Fruit fly (Drosophila melanogaster) whole organism, embryonic: Measurements from ENCODE around the gene CG46465.
A peak's percentile ranks its signal among the peaks of the same experiment; 100 is the strongest.

ENCODE experiments used
- Asciz ChIP-seq: fragments of 200-800 bp; sonication (Bioruptor generic); optimal IDR thresholded peaks from 2 replicates; lab custom pipeline; 2017; ENCODE audit warnings: missing biosample characterization, mild to moderate bottlenecking, missing genetic modification characterization, missing genetic modification reagents
- Atf6 ChIP-seq: fragments of 200-800 bp; sonication (Bioruptor generic); IDR thresholded peaks from 2 replicates; pipeline ENCODE4 v1.3.6; 2022; ENCODE audit warnings: missing biosample characterization, missing genetic modification characterization
- CG10565 ChIP-seq: fragments of 200-800 bp; sonication (Bioruptor generic); optimal IDR thresholded peaks from 3 replicates; lab custom pipeline; 2016; ENCODE audit warnings: missing biosample characterization, mild to moderate bottlenecking, missing genetic modification characterization
- CG12659 ChIP-seq: fragments of 200-800 bp; sonication (Bioruptor generic); optimal IDR thresholded peaks from 3 replicates; lab custom pipeline; 2017; ENCODE audit warnings: mild to moderate bottlenecking, missing biosample characterization, missing genetic modification reagents, missing genetic modification characterization
- CG13287 ChIP-seq: fragments of 200-800 bp; sonication (Bioruptor generic); IDR thresholded peaks from 2 replicates; pipeline ENCODE4 v1.3.6; 2022; ENCODE audit warnings: missing biosample characterization, missing genetic modification characterization; ENCODE audit not compliant: partially characterized antibody
- CG13894 ChIP-seq: fragments of 200-800 bp; sonication (Bioruptor generic); optimal IDR thresholded peaks from 3 replicates; lab custom pipeline; 2018; ENCODE audit warnings: missing biosample characterization, mild to moderate bottlenecking, missing genetic modification characterization, moderate library complexity
- CG14050 ChIP-seq: fragments of 200-800 bp; sonication (Bioruptor generic); IDR thresholded peaks from 3 replicates; pipeline ENCODE4 v1.3.6; 2022; ENCODE audit warnings: missing biosample characterization, missing genetic modification characterization
- CG14860 ChIP-seq: fragments of 200-800 bp; sonication (Bioruptor generic); IDR thresholded peaks from 3 replicates; pipeline ENCODE4 v1.3.6; 2022; ENCODE audit warnings: missing biosample characterization, missing genetic modification characterization; ENCODE audit not compliant: partially characterized antibody
- CG18262 ChIP-seq: fragments of 200-800 bp; optimal IDR thresholded peaks from 3 replicates; lab custom pipeline; 2019; ENCODE audit warnings: missing biosample characterization, mild to moderate bottlenecking, missing genetic modification characterization, moderate library complexity
- CG31224 ChIP-seq: fragments of 200-800 bp; sonication (Bioruptor generic); IDR thresholded peaks from 2 replicates; pipeline ENCODE4 v1.3.6; 2022; ENCODE audit warnings: missing biosample characterization, missing genetic modification characterization
- CG34422 ChIP-seq: fragments of 200-800 bp; sonication (Bioruptor generic); IDR thresholded peaks from 3 replicates; pipeline ENCODE4 v1.3.6; 2022; ENCODE audit warnings: missing biosample characterization, missing genetic modification characterization
- CG4820 ChIP-seq: fragments of 200-800 bp; sonication (Bioruptor generic); optimal IDR thresholded peaks from 3 replicates; lab custom pipeline; 2016; ENCODE audit warnings: missing biosample characterization, missing genetic modification characterization
- CG5180 ChIP-seq: fragments of 200-800 bp; sonication (Bioruptor generic); optimal IDR thresholded peaks from 3 replicates; lab custom pipeline; 2017; ENCODE audit warnings: missing biosample characterization, missing genetic modification characterization, mild to moderate bottlenecking, moderate library complexity, missing genetic modification reagents
- CG6254 ChIP-seq: fragments of 200-800 bp; sonication (Bioruptor generic); optimal IDR thresholded peaks from 3 replicates; lab custom pipeline; 2017; ENCODE audit warnings: mild to moderate bottlenecking, missing biosample characterization, missing genetic modification reagents, missing genetic modification characterization
- CG7271 ChIP-seq: fragments of 200-800 bp; sonication (Bioruptor generic); optimal IDR thresholded peaks from 2 replicates; lab custom pipeline; 2018; ENCODE audit warnings: missing biosample characterization, mild to moderate bottlenecking, missing genetic modification characterization, moderate library complexity
- CG7839 ChIP-seq: fragments of 200-800 bp; sonication (Bioruptor generic); optimal IDR thresholded peaks from 3 replicates; lab custom pipeline; 2018; ENCODE audit warnings: missing biosample characterization, mild to moderate bottlenecking, missing genetic modification characterization, moderate library complexity
- CG8388 ChIP-seq: fragments of 200-800 bp; sonication (Bioruptor generic); optimal IDR thresholded peaks from 2 replicates; lab custom pipeline; 2019; ENCODE audit warnings: missing biosample characterization, mild to moderate bottlenecking, missing genetic modification characterization, moderate library complexity
- CG9727 ChIP-seq: fragments of 200-800 bp; sonication (Bioruptor generic); optimal IDR thresholded peaks from 3 replicates; lab custom pipeline; 2017; ENCODE audit warnings: missing biosample characterization, mild to moderate bottlenecking, missing genetic modification characterization
- Dad ChIP-seq: fragments of 200-800 bp; sonication (Bioruptor generic); optimal IDR thresholded peaks from 3 replicates; lab custom pipeline; 2016; ENCODE audit warnings: missing biosample characterization, missing genetic modification characterization
- Drgx ChIP-seq: fragments of 200-800 bp; sonication (Bioruptor generic); IDR thresholded peaks from 2 replicates; pipeline ENCODE4 v1.3.6; 2022; ENCODE audit warnings: missing biosample characterization, missing genetic modification characterization
- Hey ChIP-seq: fragments of 200-800 bp; sonication (Bioruptor generic); optimal IDR thresholded peaks from 3 replicates; lab custom pipeline; 2018; ENCODE audit warnings: missing biosample characterization, mild to moderate bottlenecking, missing genetic modification characterization
- HmgD ChIP-seq: fragments of 200-800 bp; sonication (Bioruptor generic); optimal IDR thresholded peaks from 3 replicates; lab custom pipeline; 2016; ENCODE audit warnings: missing biosample characterization, missing genetic modification characterization
- Hr39 ChIP-seq: fragments of >200 bp; optimal IDR thresholded peaks from 2 replicates; lab custom pipeline; 2017
- MBD-R2 ChIP-seq: fragments of 200-800 bp; sonication (Bioruptor generic); IDR thresholded peaks from 2 replicates; pipeline ENCODE4 v1.3.6; 2022; ENCODE audit warnings: missing biosample characterization, missing genetic modification characterization
- Max ChIP-seq: fragments of 200-800 bp; sonication (Bioruptor generic); optimal IDR thresholded peaks from 2 replicates; lab custom pipeline; 2016; ENCODE audit warnings: missing biosample characterization, mild to moderate bottlenecking, missing genetic modification characterization
- Mrtf ChIP-seq: fragments of 200-800 bp; sonication (Bioruptor generic); IDR thresholded peaks from 3 replicates; pipeline ENCODE4 v1.3.6; 2022; ENCODE audit warnings: missing biosample characterization, missing genetic modification characterization
- Nf-YC ChIP-seq: fragments of 200-800 bp; optimal IDR thresholded peaks from 3 replicates; lab custom pipeline; 2019; ENCODE audit warnings: missing biosample characterization, mild to moderate bottlenecking, missing genetic modification characterization, moderate library complexity
- PHDP ChIP-seq: fragments of 200-800 bp; sonication (Bioruptor generic); optimal IDR thresholded peaks from 3 replicates; lab custom pipeline; 2018; ENCODE audit warnings: missing biosample characterization, mild to moderate bottlenecking, missing genetic modification characterization, moderate library complexity
- Ravus ChIP-seq: fragments of 200-800 bp; sonication (Bioruptor generic); IDR thresholded peaks from 2 replicates; pipeline ENCODE4 v1.3.6; 2022; ENCODE audit warnings: missing biosample characterization, missing genetic modification characterization
- Sin3A ChIP-seq: fragments of >200 bp; optimal IDR thresholded peaks from 2 replicates; lab custom pipeline; 2018
- Tbp ChIP-seq: fragments of >200 bp; optimal IDR thresholded peaks from 2 replicates; lab custom pipeline; 2018; ENCODE audit warnings: missing biosample characterization, missing genetic modification characterization
- Xrp1 ChIP-seq: fragments of 200-800 bp; sonication (Bioruptor generic); IDR thresholded peaks from 2 replicates; pipeline ENCODE4 v1.3.6; 2022; ENCODE audit warnings: missing biosample characterization, missing genetic modification characterization
- ara ChIP-seq: fragments of 200-800 bp; sonication (Bioruptor generic); IDR thresholded peaks from 2 replicates; pipeline ENCODE4 v1.3.6; 2022; ENCODE audit warnings: missing biosample characterization, missing genetic modification characterization
- cad ChIP-seq: fragments of >200 bp; optimal IDR thresholded peaks from 2 replicates; lab custom pipeline; 2017; ENCODE audit warnings: missing biosample characterization, missing genetic modification characterization
- corto ChIP-seq: fragments of 200-800 bp; sonication (Bioruptor generic); optimal IDR thresholded peaks from 2 replicates; lab custom pipeline; 2016; ENCODE audit warnings: missing biosample characterization, mild to moderate bottlenecking, missing genetic modification characterization, moderate library complexity
- danr ChIP-seq: fragments of 200-800 bp; sonication (Bioruptor generic); IDR thresholded peaks from 2 replicates; pipeline ENCODE4 v1.3.6; 2022; ENCODE audit warnings: missing biosample characterization, missing genetic modification characterization
- emc ChIP-seq: fragments of 200-800 bp; sonication (Bioruptor generic); optimal IDR thresholded peaks from 2 replicates; lab custom pipeline; 2016; ENCODE audit warnings: missing biosample characterization, missing genetic modification characterization
- esg ChIP-seq: fragments of 200-800 bp; sonication (Bioruptor generic); conservative IDR thresholded peaks from 2 replicates; pipeline ENCODE4 v1.3.6; 2022; ENCODE audit warnings: missing biosample characterization, missing genetic modification characterization
- fd102C ChIP-seq: fragments of 200-800 bp; sonication (Bioruptor generic); optimal IDR thresholded peaks from 2 replicates; lab custom pipeline; 2018; ENCODE audit warnings: missing biosample characterization, mild to moderate bottlenecking, missing genetic modification characterization, moderate library complexity
- ftz-f1 ChIP-seq: fragments of 200-800 bp; sonication (Bioruptor generic); optimal IDR thresholded peaks from 2 replicates; lab custom pipeline; 2016; ENCODE audit warnings: missing biosample characterization, missing genetic modification characterization
- gcm2 ChIP-seq: fragments of 200-800 bp; sonication (Bioruptor generic); optimal IDR thresholded peaks from 2 replicates; lab custom pipeline; 2016; ENCODE audit warnings: missing biosample characterization, missing genetic modification characterization
- gro ChIP-seq: fragments of 200-800 bp; sonication (Bioruptor generic); optimal IDR thresholded peaks from 2 replicates; lab custom pipeline; 2016; ENCODE audit warnings: missing biosample characterization, missing genetic modification characterization
- ind ChIP-seq: fragments of 200-800 bp; sonication (Bioruptor generic); optimal IDR thresholded peaks from 3 replicates; lab custom pipeline; 2016; ENCODE audit warnings: missing biosample characterization, missing genetic modification characterization
- jumu ChIP-seq: fragments of 200-800 bp; sonication (Bioruptor generic); optimal IDR thresholded peaks from 3 replicates; lab custom pipeline; 2016; ENCODE audit warnings: missing biosample characterization, missing genetic modification characterization
- kni ChIP-seq: fragments of 200-800 bp; sonication (Bioruptor generic); optimal IDR thresholded peaks from 3 replicates; lab custom pipeline; 2017; ENCODE audit warnings: mild to moderate bottlenecking, missing biosample characterization, missing genetic modification reagents, missing genetic modification characterization
- lola ChIP-seq, 3 experiments: fragments of >200 bp in 2 of 3; fragments of 200-800 bp in 1 of 3; sonication (Bioruptor generic) in 1 of 3; optimal IDR thresholded peaks; 2 replicates each; lab custom pipeline; 2017 to 2019; ENCODE audit warnings: missing biosample characterization in 3 of 3, missing genetic modification characterization in 3 of 3, mild to moderate bottlenecking in 1 of 3, moderate library complexity in 1 of 3
- nerfin-1 ChIP-seq: fragments of 200-800 bp; sonication (Bioruptor generic); optimal IDR thresholded peaks from 3 replicates; lab custom pipeline; 2019; ENCODE audit warnings: missing biosample characterization, mild to moderate bottlenecking, missing genetic modification characterization, moderate library complexity
- pfk ChIP-seq: fragments of 200-800 bp; sonication (Bioruptor generic); optimal IDR thresholded peaks from 2 replicates; lab custom pipeline; 2018; ENCODE audit warnings: missing biosample characterization, mild to moderate bottlenecking, missing genetic modification characterization, moderate library complexity
- pzg ChIP-seq: fragments of 200-800 bp; sonication (Bioruptor generic); optimal IDR thresholded peaks from 3 replicates; lab custom pipeline; 2018; ENCODE audit warnings: missing biosample characterization, mild to moderate bottlenecking, missing genetic modification characterization, moderate library complexity

The CG46465 gene

DNA sequence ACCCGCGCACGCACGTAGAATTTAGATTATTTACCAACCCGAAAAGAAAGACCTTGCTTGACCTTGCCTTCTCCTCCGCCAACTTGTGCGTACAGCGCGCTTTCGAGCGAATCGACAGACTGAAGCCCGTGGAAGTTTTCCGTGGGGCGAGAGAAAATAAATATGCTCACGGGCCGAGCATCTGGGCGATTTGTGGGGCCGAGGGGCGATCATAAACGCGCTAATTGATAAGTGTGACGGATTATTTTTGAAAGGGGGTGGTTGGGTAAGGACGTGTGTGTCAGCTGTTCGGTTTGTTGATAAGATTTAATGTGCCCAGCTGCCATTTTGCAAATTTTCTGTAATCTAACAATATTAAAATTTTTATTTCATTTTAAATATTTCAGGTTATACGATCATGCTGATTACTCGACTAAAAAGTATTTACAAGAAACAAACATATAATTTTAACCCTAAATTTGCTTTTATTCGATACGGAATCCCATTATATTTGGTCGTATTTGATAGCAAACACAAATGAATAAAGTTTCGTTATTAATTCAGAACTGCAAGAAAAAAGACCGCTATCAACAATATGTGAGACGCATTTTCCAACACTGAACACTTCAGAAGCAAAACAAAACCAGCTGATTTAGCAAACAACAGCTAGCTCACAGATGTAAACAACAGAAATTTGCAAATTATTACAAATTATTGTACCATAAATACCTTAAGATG, 18.1 kb upstream of the CG46465 start, which contains the start of the genes L2HGDH and CG10431 (continued):
- TF ChIP-seq MBD-R2 = peak; percentile 63
- peak; percentile 43 for TF ChIP-seq CG8388 (GFP tag; lab: Kevin White, UChicago)
- TF ChIP-seq CG12659 (GFP tag; lab: Kevin White, UChicago) = peak; percentile 80
- TF ChIP-seq Hr39 (lab: Kevin White, UChicago) = no peak
- peak; percentile 46 for TF ChIP-seq Hey
- 0 out of 2 replicates have a peak, but pooled peaks have one; percentile 30 for TF ChIP-seq esg (GFP tag; lab: Robert Waterston, UW)
- TF ChIP-seq Mrtf (GFP tag; lab: Robert Waterston, UW) = no peak
- TF ChIP-seq cad (GFP tag; lab: Kevin White, UChicago) = no peak
- no peak for TF ChIP-seq Dad
- TF ChIP-seq Xrp1 = peak; percentile 36; the same call in 1 of the 2 replicates
- 0 out of 2 replicates have a peak, but pooled peaks have one; percentile 11 for TF ChIP-seq Drgx
- TF ChIP-seq PHDP (tag; lab: Kevin White, UChicago) = peak; percentile 62
- peak; percentile 46 for TF ChIP-seq gro (GFP tag; lab: Kevin White, UChicago)
- no peak for TF ChIP-seq fd102C (GFP tag; lab: Kevin White, UChicago)
- TF ChIP-seq Max (GFP tag; lab: Kevin White, UChicago) = peak; percentile 72
- TF ChIP-seq corto (GFP tag; lab: Kevin White, UChicago) = no peak
- TF ChIP-seq CG13287 = peak; percentile 34; the same call in 1 of the 2 replicates
- no peak for TF ChIP-seq Tbp (GFP tag; lab: Kevin White, UChicago)
- TF ChIP-seq Atf6 (GFP tag; lab: Robert Waterston, UW) = peak; percentile 56; the same call in 1 of the 2 replicates
- TF ChIP-seq Nf-YC (tag; lab: Kevin White, UChicago) = peak; percentile 67
- TF ChIP-seq emc (GFP tag; lab: Kevin White, UChicago) = no peak
- 0 out of 2 replicates have a peak, but pooled peaks have one; percentile 20 for TF ChIP-seq ara (GFP tag; lab: Robert Waterston, UW)
- peak; percentile 40 for TF ChIP-seq Sin3A (lab: Kevin White, UChicago)
- no peak for TF ChIP-seq gcm2
- TF ChIP-seq CG18262 (tag; lab: Kevin White, UChicago) = peak; percentile 69
- no peak for TF ChIP-seq Ravus (GFP tag; lab: Robert Waterston, UW)
- peak; percentile 95 for TF ChIP-seq ftz-f1 (GFP tag; lab: Kevin White, UChicago)
- peak; percentile 31 for TF ChIP-seq CG5180 (GFP tag; lab: Kevin White, UChicago)
- TF ChIP-seq pzg (GFP tag; lab: Kevin White, UChicago) = peak; percentile 52
- TF ChIP-seq CG14860 (GFP tag; lab: Robert Waterston, UW) = no peak
- TF ChIP-seq danr (GFP tag; lab: Robert Waterston, UW) = 0 out of 2 replicates have a peak, but pooled peaks have one; percentile 20
- peak; percentile 67 for TF ChIP-seq CG13894 (tag; lab: Kevin White, UChicago)
- TF ChIP-seq ind (GFP tag; lab: Kevin White, UChicago) = peak; percentile 67
- TF ChIP-seq CG6254 (GFP tag; lab: Kevin White, UChicago) = peak; percentile 34
- peak; percentile 1 for TF ChIP-seq jumu (GFP tag; lab: Kevin White, UChicago)
- no peak for TF ChIP-seq CG31224
- peak; percentile 43 for TF ChIP-seq CG7271 (tag; lab: Kevin White, UChicago)
- no peak for TF ChIP-seq CG14050 (GFP tag; lab: Robert Waterston, UW)
- peak in 1 of 3 experiments; percentile 69 for TF ChIP-seq lola (GFP tag; optimal IDR thresholded peaks at IDR 0.05; lab: Kevin White, UChicago)
- peak; percentile 54 for TF ChIP-seq CG7839
- TF ChIP-seq CG34422 (GFP tag; lab: Robert Waterston, UW) = no peak; the same call in 2 of the 3 replicates
- TF ChIP-seq Asciz (GFP tag; lab: Kevin White, UChicago) = peak; percentile 20
- no peak for TF ChIP-seq HmgD (GFP tag; lab: Kevin White, UChicago)
- no peak for TF ChIP-seq kni (GFP tag; lab: Kevin White, UChicago)
- peak; percentile 54 for TF ChIP-seq CG9727 (GFP tag; lab: Kevin White, UChicago)
- peak; percentile 52 for TF ChIP-seq pfk (GFP tag; lab: Kevin White, UChicago)
- peak; percentile 45 for TF ChIP-seq nerfin-1
- no peak for TF ChIP-seq CG10565 (GFP tag; lab: Kevin White, UChicago)
- TF ChIP-seq CG4820 (GFP tag; lab: Kevin White, UChicago) = peak; percentile 13
